Worm (Caenorhabditis elegans) whole organism, L3 larva: Measurements from ENCODE around the gene srj-26.

Experiments used
- nhr-28 ChIP-seq: fragments of 150-350 bp; optimal IDR thresholded peaks from 2 replicates; lab custom pipeline; 2014; ENCODE audit warnings: missing biosample characterization, missing genetic modification characterization
- ztf-11 ChIP-seq: fragments of 150-350 bp; optimal IDR thresholded peaks from 2 replicates; lab custom pipeline; 2014; ENCODE audit warnings: missing biosample characterization, missing genetic modification characterization

DNA sequence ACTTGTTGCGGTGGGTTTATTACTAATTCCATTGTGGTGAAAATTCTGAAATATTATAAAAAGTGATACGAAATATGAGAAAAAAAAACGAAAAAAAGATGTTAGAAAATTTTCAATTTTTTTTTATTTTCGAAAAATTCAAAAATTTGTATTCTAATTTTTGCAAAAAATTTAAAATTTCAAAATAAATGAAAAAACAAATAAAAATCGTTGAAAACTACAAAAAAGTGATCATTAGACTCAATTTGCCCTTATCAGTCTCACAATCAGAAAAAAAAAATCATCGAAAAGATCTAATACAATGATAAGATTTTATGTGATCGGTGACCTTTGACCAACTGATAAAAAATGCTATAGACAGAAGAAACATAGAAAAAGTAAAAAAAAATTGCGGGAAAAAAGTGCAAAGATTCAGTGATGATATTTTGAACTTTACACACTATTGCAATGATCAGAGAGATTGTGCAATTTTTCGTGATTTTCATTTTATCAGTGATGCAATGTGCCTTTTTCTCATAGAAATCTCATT is 40.4 kb downstream of the srj-26 start, which contains the start of gene ZK228.3:
- TF ChIP-seq ztf-11 (tag; lab: Kevin White, UChicago): no peak
- TF ChIP-seq nhr-28 (tag; lab: Kevin White, UChicago): no peak
